Fruit fly (Drosophila melanogaster): ENCODE measurements around the gene CG31689.

Gene CG31689

DNA sequence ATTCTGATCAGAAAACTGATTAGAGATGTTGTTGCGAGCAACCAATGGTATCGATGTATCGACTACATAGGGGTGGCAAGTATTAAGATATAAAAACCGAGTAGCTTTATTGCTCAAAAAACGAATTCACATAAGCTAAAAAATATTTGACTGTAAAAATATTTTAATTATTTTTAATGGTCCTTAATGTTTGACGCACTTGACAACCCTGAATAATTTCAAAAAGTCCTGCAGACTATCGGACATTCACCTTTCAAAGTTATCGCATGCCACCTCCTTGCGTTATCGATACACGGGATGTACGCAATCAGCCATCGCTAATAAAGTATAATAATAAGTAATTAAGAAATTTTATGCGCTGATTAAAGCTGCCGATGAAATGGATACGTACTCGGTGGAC is 34.2 kb downstream of the CG31689 start, which contains the start of the genes HemK2, Snapin and Tnpo-SR (continued):
- peak; percentile 94 for TF ChIP-seq CG17829 (tag; optimal IDR thresholded peaks at IDR 0.05)
- TF ChIP-seq CG8281 (tag; optimal IDR thresholded peaks at IDR 0.05) = peak; percentile 60
- peak; percentile 78 for TF ChIP-seq oc (tag; optimal IDR thresholded peaks at IDR 0.05)
- peak; percentile 81 for TF ChIP-seq CG1024 (GFP tag; IDR thresholded peaks at IDR 0.05)
- peak; percentile 72 for TF ChIP-seq CG7963 (GFP tag; IDR thresholded peaks at IDR 0.05; ENCODE audit: partially characterized antibody)
- TF ChIP-seq gcm (GFP tag; optimal IDR thresholded peaks at IDR 0.05) = peak; percentile 86
- peak; percentile 91 for TF ChIP-seq peb (GFP tag; IDR thresholded peaks at IDR 0.05)
- TF ChIP-seq Ravus (GFP tag; IDR thresholded peaks at IDR 0.05) = peak; percentile 81
- peak; percentile 83 for TF ChIP-seq CG18764 (GFP tag; optimal IDR thresholded peaks at IDR 0.05)
- TF ChIP-seq CG16779 (GFP tag; IDR thresholded peaks at IDR 0.05) = peak; percentile 66; the same call in 1 of the 2 replicates
- TF ChIP-seq seq (GFP tag; IDR thresholded peaks at IDR 0.05) = peak; percentile 86
- TF ChIP-seq CG4707 (GFP tag; optimal IDR thresholded peaks at IDR 0.05) = peak; percentile 23
- TF ChIP-seq CG6765 (GFP tag; optimal IDR thresholded peaks at IDR 0.05) = peak; percentile 82
- TF ChIP-seq CG15601 (tag; optimal IDR thresholded peaks at IDR 0.05) = peak; percentile 88
- peak; percentile 84 for TF ChIP-seq Atf3 (GFP tag; optimal IDR thresholded peaks at IDR 0.05)
- TF ChIP-seq Drgx (GFP tag; IDR thresholded peaks at IDR 0.05) = peak; percentile 87
- TF ChIP-seq Scr (GFP tag; IDR thresholded peaks at IDR 0.05; ENCODE audit: partially characterized antibody) = peak; percentile 98
- TF ChIP-seq ro (GFP tag; IDR thresholded peaks at IDR 0.05) = peak; percentile 60
- peak; percentile 96 for TF ChIP-seq inv (GFP tag; IDR thresholded peaks at IDR 0.05; ENCODE audit: partially characterized antibody)
- peak; percentile 60; the same call in 1 of the 2 replicates for TF ChIP-seq Lim3 (GFP tag; IDR thresholded peaks at IDR 0.05)
- TF ChIP-seq NfI (GFP tag; optimal IDR thresholded peaks at IDR 0.05) = peak; percentile 92
- peak; percentile 89 for TF ChIP-seq Awh (GFP tag; IDR thresholded peaks at IDR 0.05)
- TF ChIP-seq Opbp (GFP tag; IDR thresholded peaks at IDR 0.05; ENCODE audit: partially characterized antibody) = peak; percentile 86
- peak; percentile 90 for TF ChIP-seq CG12769 (tag; optimal IDR thresholded peaks at IDR 0.05)
- TF ChIP-seq Sry-δ (GFP tag; optimal IDR thresholded peaks at IDR 0.05) = peak; percentile 96
- TF ChIP-seq crp (GFP tag; optimal IDR thresholded peaks at IDR 0.05) = peak in 1 of 2 experiments; percentile 63
- peak; percentile 90 for TF ChIP-seq B-H1 (GFP tag; IDR thresholded peaks at IDR 0.05)
- TF ChIP-seq kni (GFP tag; optimal IDR thresholded peaks at IDR 0.05) = peak; percentile 82
- TF ChIP-seq usp (GFP tag; optimal IDR thresholded peaks at IDR 0.05) = no peak
- TF ChIP-seq Dip2 (GFP tag; IDR thresholded peaks at IDR 0.05) = no peak; the same call in 1 of the 2 replicates
- TF ChIP-seq aop (GFP tag; IDR thresholded peaks at IDR 0.05) = peak; percentile 83
- no peak for TF ChIP-seq HLHmδ (GFP tag; optimal IDR thresholded peaks at IDR 0.05)
- peak; percentile 35 for TF ChIP-seq fd102C (GFP tag; optimal IDR thresholded peaks at IDR 0.05)
- TF ChIP-seq rib (GFP tag; IDR thresholded peaks at IDR 0.05) = peak; percentile 88
- no peak; the same call in 1 of the 2 replicates for TF ChIP-seq Doc2 (GFP tag; IDR thresholded peaks at IDR 0.05)
- TF ChIP-seq Ets65A (GFP tag) = peak; percentile 97
- TF ChIP-seq CG7786 (GFP tag; optimal IDR thresholded peaks at IDR 0.05) = peak; percentile 82
- TF ChIP-seq hkb (optimal IDR thresholded peaks at IDR 0.05) = no peak
- peak; percentile 93 for TF ChIP-seq hkb (GFP tag; IDR thresholded peaks at IDR 0.05)
- TF ChIP-seq Tbp (GFP tag; optimal IDR thresholded peaks at IDR 0.05) = no peak
- peak; percentile 68 for TF ChIP-seq CG1792 (GFP tag; optimal IDR thresholded peaks at IDR 0.05)
- peak; percentile 83 for TF ChIP-seq Nf-YA (GFP tag; IDR thresholded peaks at IDR 0.05)
- peak; percentile 61 for TF ChIP-seq shn (GFP tag; optimal IDR thresholded peaks at IDR 0.05)
- TF ChIP-seq CG1603 (tag; optimal IDR thresholded peaks at IDR 0.05) = peak; percentile 81
- TF ChIP-seq CG11560 (tag; IDR thresholded peaks at IDR 0.05) = peak; percentile 88
- TF ChIP-seq CG8388 (GFP tag; optimal IDR thresholded peaks at IDR 0.05) = peak; percentile 85
- peak; percentile 59 for TF ChIP-seq CG8359 (GFP tag; optimal IDR thresholded peaks at IDR 0.05; ENCODE audit: borderline replicate concordance)
- TF ChIP-seq CG7357 (GFP tag; IDR thresholded peaks at IDR 0.05) = peak; percentile 77
- peak; percentile 89 for TF ChIP-seq tin (GFP tag; optimal IDR thresholded peaks at IDR 0.05)
- peak; percentile 75 for TF ChIP-seq slp2 (GFP tag; optimal IDR thresholded peaks at IDR 0.05)
- TF ChIP-seq crol (GFP tag; IDR thresholded peaks at IDR 0.05) = peak; percentile 36; the same call in 1 of the 2 replicates

Data from whole organism, embryonic.